Fruit fly (Drosophila melanogaster): ENCODE measurements around the gene vex.

vex gene

dm6 chrX:11081242-11081641 lies 41.5 kb upstream of the vex start (continued):
- TF ChIP-seq CG7372 (GFP tag; IDR thresholded peaks at IDR 0.05) = peak; percentile 43; the same call in 1 of the 2 replicates
- peak; percentile 7 for TF ChIP-seq CG15011 (GFP tag; optimal IDR thresholded peaks at IDR 0.05)
- no peak for TF ChIP-seq CG9609 (GFP tag; optimal IDR thresholded peaks at IDR 0.05)
- TF ChIP-seq CG11696 (GFP tag; IDR thresholded peaks at IDR 0.05) = peak; percentile 58
- no peak for TF ChIP-seq dimm (GFP tag; IDR thresholded peaks at IDR 0.05)
- TF ChIP-seq vvl (GFP tag; IDR thresholded peaks at IDR 0.05) = peak; percentile 47; the same call in 1 of the 2 replicates
- TF ChIP-seq CG14667 (GFP tag; IDR thresholded peaks at IDR 0.05) = 0 out of 2 replicates have a peak, but pooled peaks have one; percentile 34
- TF ChIP-seq zen (tag; optimal IDR thresholded peaks at IDR 0.05) = peak; percentile 20
- peak in 1 of 2 experiments; percentile 75 for TF ChIP-seq Hr51 (GFP tag; optimal IDR thresholded peaks at IDR 0.05)
- no peak for TF ChIP-seq CG2712 (tag; optimal IDR thresholded peaks at IDR 0.05)
- TF ChIP-seq MESR4 (GFP tag; optimal IDR thresholded peaks at IDR 0.05) = no peak
- TF ChIP-seq CG15514 (GFP tag; optimal IDR thresholded peaks at IDR 0.05) = peak; percentile 46
- peak; percentile 33 for TF ChIP-seq CG18619 (GFP tag; optimal IDR thresholded peaks at IDR 0.05)
- TF ChIP-seq Kr (GFP tag; optimal IDR thresholded peaks at IDR 0.05) = no peak
- TF ChIP-seq grau (tag; optimal IDR thresholded peaks at IDR 0.05) = peak; percentile 63
- peak; percentile 47 for TF ChIP-seq CG6854 (GFP tag; optimal IDR thresholded peaks at IDR 0.05)
- 0 out of 2 replicates have a peak, but pooled peaks have one; percentile 45 for TF ChIP-seq CG32767 (GFP tag; IDR thresholded peaks at IDR 0.05)
- peak; percentile 30; the same call in 1 of the 2 replicates for TF ChIP-seq CG17328 (GFP tag; IDR thresholded peaks at IDR 0.05)
- no peak for TF ChIP-seq CG8290 (GFP tag; optimal IDR thresholded peaks at IDR 0.05)
- TF ChIP-seq CG8290 (tag; optimal IDR thresholded peaks at IDR 0.05) = no peak
- peak; percentile 0 for TF ChIP-seq chn (GFP tag; optimal IDR thresholded peaks at IDR 0.05)
- peak; percentile 62 for TF ChIP-seq CG7839 (tag; optimal IDR thresholded peaks at IDR 0.05)
- peak; percentile 57; the same call in 1 of the 2 replicates for TF ChIP-seq ttk (GFP tag; IDR thresholded peaks at IDR 0.05)
- no peak for TF ChIP-seq CG5953 (GFP tag; IDR thresholded peaks at IDR 0.05)
- TF ChIP-seq btn (GFP tag; optimal IDR thresholded peaks at IDR 0.05) = no peak
- TF ChIP-seq Trl (optimal IDR thresholded peaks at IDR 0.05) = no peak
- no peak for TF ChIP-seq Trl (GFP tag; optimal IDR thresholded peaks at IDR 0.05)
- peak; percentile 55; the same call in 1 of the 2 replicates for TF ChIP-seq sob (GFP tag; IDR thresholded peaks at IDR 0.05)
- TF ChIP-seq gce (GFP tag; IDR thresholded peaks at IDR 0.05) = 0 out of 3 replicates have a peak, but pooled peaks have one; percentile 24
- TF ChIP-seq CG8924 (tag; optimal IDR thresholded peaks at IDR 0.05) = peak; percentile 48
- TF ChIP-seq Drgx (GFP tag; IDR thresholded peaks at IDR 0.05) = peak; percentile 58
- TF ChIP-seq C15 (GFP tag; IDR thresholded peaks at IDR 0.05) = no peak
- TF ChIP-seq Meics (GFP tag; optimal IDR thresholded peaks at IDR 0.05) = peak; percentile 69
- TF ChIP-seq CG10209 (GFP tag; optimal IDR thresholded peaks at IDR 0.05) = peak; percentile 49
- TF ChIP-seq Hey (tag; optimal IDR thresholded peaks at IDR 0.05) = no peak
- no peak for TF ChIP-seq BEAF-32 (GFP tag; optimal IDR thresholded peaks at IDR 0.05)
- peak; percentile 57 for TF ChIP-seq CG12391 (tag; optimal IDR thresholded peaks at IDR 0.05)
- TF ChIP-seq Gug (GFP tag; IDR thresholded peaks at IDR 0.05) = 0 out of 4 replicates have a peak, but pooled peaks have one; percentile 10
- TF ChIP-seq vnd (GFP tag; IDR thresholded peaks at IDR 0.05; ENCODE audit: partially characterized antibody) = no peak
- peak; percentile 10 for TF ChIP-seq Dip3 (GFP tag; optimal IDR thresholded peaks at IDR 0.05)
- peak; percentile 40 for TF ChIP-seq D19A (tag; optimal IDR thresholded peaks at IDR 0.05)
- TF ChIP-seq CG10321 (GFP tag; IDR thresholded peaks at IDR 0.05) = no peak
- 0 out of 2 replicates have a peak, but pooled peaks have one; percentile 33 for TF ChIP-seq CG4730 (GFP tag; IDR thresholded peaks at IDR 0.05)

Measured in whole organism, embryonic.